Worm (Caenorhabditis elegans): ENCODE results near the gene pygl-1.

pygl-1 gene

DNA sequence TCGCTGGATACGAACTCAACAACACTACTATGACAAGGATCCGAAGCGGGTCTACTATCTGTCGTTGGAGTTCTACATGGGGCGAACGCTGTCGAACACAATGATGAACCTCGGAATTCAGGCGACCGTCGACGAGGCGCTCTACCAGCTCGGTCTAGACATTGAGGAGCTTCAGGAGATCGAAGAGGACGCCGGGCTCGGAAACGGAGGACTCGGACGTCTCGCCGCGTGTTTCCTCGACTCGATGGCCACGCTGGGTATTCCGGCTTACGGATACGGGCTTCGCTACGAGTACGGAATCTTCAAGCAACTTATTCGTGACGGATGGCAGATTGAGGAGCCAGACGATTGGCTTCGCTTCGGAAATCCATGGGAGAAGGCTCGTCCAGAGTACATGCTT lies 2.8 kb downstream of the pygl-1 start:
- no peak for TF ChIP-seq flt-1 (GFP tag; IDR thresholded peaks at IDR 0.05)
- TF ChIP-seq tra-4 (tag; optimal IDR thresholded peaks at IDR 0.05), result no peak
- no peak for TF ChIP-seq aly-1 (tag; optimal IDR thresholded peaks at IDR 0.05)
- no peak for TF ChIP-seq tbx-11 (GFP tag; IDR thresholded peaks at IDR 0.05)
- no peak for TF ChIP-seq B0310.2 (tag; optimal IDR thresholded peaks at IDR 0.05)
- no peak for TF ChIP-seq ets-7 (tag; optimal IDR thresholded peaks at IDR 0.05)
- no peak for TF ChIP-seq ama-1 (optimal IDR thresholded peaks at IDR 0.05)
- TF ChIP-seq pes-1 (GFP tag; IDR thresholded peaks at IDR 0.05), result no peak
- no peak for TF ChIP-seq F13C5.2 (tag; optimal IDR thresholded peaks at IDR 0.05)
- no peak for TF ChIP-seq sea-1 (GFP tag; conservative IDR thresholded peaks at IDR 0.05)
- no peak for TF ChIP-seq ceh-36 (tag; optimal IDR thresholded peaks at IDR 0.05)
- no peak for TF ChIP-seq hmbx-1 (tag; optimal IDR thresholded peaks at IDR 0.05)
- TF ChIP-seq hmg-4 (GFP tag; optimal IDR thresholded peaks at IDR 0.05), result no peak
- no peak for TF ChIP-seq scrt-1 (GFP tag; IDR thresholded peaks at IDR 0.05)
- TF ChIP-seq ceh-13 (GFP tag; optimal IDR thresholded peaks at IDR 0.05), result no peak
- TF ChIP-seq hnd-1 (tag; optimal IDR thresholded peaks at IDR 0.05), result no peak
- TF ChIP-seq tbx-37 (GFP tag; conservative IDR thresholded peaks at IDR 0.05), result no peak

DNA sequence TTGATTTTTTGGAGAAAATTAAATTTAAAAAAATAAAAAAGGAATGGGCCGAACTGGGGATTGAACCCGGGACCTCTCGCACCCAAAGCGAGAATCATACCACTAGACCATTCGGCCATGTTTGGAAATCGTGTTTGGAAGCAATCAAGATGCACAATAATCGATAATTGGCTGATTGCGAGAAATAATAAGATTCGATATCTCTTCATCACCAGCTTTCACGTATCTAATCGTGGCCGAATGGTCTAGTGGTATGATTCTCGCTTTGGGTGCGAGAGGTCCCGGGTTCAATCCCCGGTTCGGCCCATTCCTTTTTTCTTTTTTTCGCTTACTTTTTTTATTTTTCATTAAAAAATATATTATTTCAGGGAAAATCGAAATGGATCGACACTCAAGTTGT lies 3.3 kb downstream of the pygl-1 start:
- 0 out of 2 replicates have a peak, but pooled peaks have one; percentile 9 for TF ChIP-seq pes-1 (GFP tag; IDR thresholded peaks at IDR 0.05)
- TF ChIP-seq ama-1 (optimal IDR thresholded peaks at IDR 0.05), result no peak

DNA sequence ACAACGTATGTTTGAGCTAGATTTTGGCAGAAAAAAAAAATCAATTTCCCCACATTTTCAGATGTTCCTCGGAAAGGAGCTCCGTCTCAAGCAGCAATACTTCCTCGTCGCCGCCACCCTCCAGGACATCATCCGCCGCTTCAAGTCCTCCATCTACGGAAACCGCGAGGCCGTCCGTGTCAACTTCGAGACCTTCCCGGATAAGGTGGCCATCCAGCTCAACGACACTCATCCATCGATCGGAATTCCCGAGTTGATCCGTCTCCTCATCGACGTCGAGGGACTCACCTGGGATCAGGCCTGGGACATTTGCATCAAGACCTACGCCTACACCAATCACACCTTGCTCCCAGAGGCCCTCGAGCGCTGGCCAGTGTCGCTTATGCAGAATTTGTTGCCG lies 3.8 kb downstream of the pygl-1 start:
- no peak for TF ChIP-seq pes-1 (GFP tag; IDR thresholded peaks at IDR 0.05)

DNA sequence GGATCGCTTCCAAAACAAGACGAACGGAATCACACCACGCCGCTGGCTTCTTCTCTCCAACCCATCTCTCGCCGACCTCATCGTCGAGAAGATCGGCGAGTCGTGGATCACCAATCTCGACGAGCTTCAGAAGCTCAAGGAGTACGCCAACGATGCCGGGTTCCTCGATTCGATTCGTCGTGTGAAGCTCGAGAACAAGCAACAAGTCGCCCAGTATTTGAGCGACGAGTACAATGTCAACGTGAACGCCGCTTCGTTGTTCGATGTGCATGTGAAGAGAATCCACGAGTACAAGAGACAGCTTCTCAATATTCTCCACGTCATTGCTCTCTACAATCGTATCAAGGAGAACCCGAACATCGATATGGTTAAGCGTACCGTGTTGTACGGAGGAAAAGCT lies 4.8 kb downstream of the pygl-1 start:
- TF ChIP-seq B0310.2 (tag; optimal IDR thresholded peaks at IDR 0.05) (no peak), ceh-13 (GFP tag; optimal IDR thresholded peaks at IDR 0.05) (no peak), flt-1 (GFP tag; IDR thresholded peaks at IDR 0.05) (no peak), ets-7 (tag; optimal IDR thresholded peaks at IDR 0.05) (no peak), tbx-11 (GFP tag; IDR thresholded peaks at IDR 0.05) (no peak), scrt-1 (GFP tag; IDR thresholded peaks at IDR 0.05) (no peak), ama-1 (optimal IDR thresholded peaks at IDR 0.05) (no peak), aly-1 (tag; optimal IDR thresholded peaks at IDR 0.05) (no peak), sea-1 (GFP tag; conservative IDR thresholded peaks at IDR 0.05) (no peak), hnd-1 (tag; optimal IDR thresholded peaks at IDR 0.05) (no peak), tbx-37 (GFP tag; conservative IDR thresholded peaks at IDR 0.05) (no peak), tra-4 (tag; optimal IDR thresholded peaks at IDR 0.05) (no peak), F13C5.2 (tag; optimal IDR thresholded peaks at IDR 0.05) (no peak), ceh-36 (tag; optimal IDR thresholded peaks at IDR 0.05) (no peak), pes-1 (GFP tag; IDR thresholded peaks at IDR 0.05) (no peak), hmg-4 (GFP tag; optimal IDR thresholded peaks at IDR 0.05) (no peak), hmbx-1 (tag; optimal IDR thresholded peaks at IDR 0.05) (no peak)

DNA sequence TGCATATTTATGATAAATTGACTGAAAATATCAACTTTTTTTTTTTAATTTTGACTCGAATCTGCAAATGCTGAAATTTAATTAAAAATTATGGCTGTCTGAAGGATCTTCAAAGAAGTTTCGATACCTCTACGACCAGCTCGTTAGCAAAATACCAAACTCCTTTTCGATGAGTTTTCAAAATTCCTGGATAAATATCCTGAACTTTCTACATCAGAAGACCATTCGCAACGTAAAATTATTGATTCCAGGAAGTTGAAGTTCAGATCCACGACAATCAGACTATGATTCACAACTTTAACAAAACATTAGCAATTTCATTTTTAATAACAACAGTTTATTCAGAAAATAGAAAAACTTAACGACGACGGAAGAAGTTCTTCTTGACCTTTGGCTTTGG lies 6.2 kb downstream of the pygl-1 start:
- no peak for TF ChIP-seq scrt-1 (GFP tag; IDR thresholded peaks at IDR 0.05)
- no peak for TF ChIP-seq sea-1 (GFP tag; conservative IDR thresholded peaks at IDR 0.05)
- no peak for TF ChIP-seq ceh-36 (tag; optimal IDR thresholded peaks at IDR 0.05)
- no peak for TF ChIP-seq tbx-11 (GFP tag; IDR thresholded peaks at IDR 0.05)
- no peak for TF ChIP-seq tbx-37 (GFP tag; conservative IDR thresholded peaks at IDR 0.05)
- TF ChIP-seq hmg-4 (GFP tag; optimal IDR thresholded peaks at IDR 0.05), result no peak
- TF ChIP-seq ama-1 (optimal IDR thresholded peaks at IDR 0.05), result no peak
- no peak for TF ChIP-seq tra-4 (tag; optimal IDR thresholded peaks at IDR 0.05)
- no peak for TF ChIP-seq pes-1 (GFP tag; IDR thresholded peaks at IDR 0.05)
- no peak for TF ChIP-seq hnd-1 (tag; optimal IDR thresholded peaks at IDR 0.05)
- no peak for TF ChIP-seq ceh-13 (GFP tag; optimal IDR thresholded peaks at IDR 0.05)
- no peak for TF ChIP-seq hmbx-1 (tag; optimal IDR thresholded peaks at IDR 0.05)

DNA sequence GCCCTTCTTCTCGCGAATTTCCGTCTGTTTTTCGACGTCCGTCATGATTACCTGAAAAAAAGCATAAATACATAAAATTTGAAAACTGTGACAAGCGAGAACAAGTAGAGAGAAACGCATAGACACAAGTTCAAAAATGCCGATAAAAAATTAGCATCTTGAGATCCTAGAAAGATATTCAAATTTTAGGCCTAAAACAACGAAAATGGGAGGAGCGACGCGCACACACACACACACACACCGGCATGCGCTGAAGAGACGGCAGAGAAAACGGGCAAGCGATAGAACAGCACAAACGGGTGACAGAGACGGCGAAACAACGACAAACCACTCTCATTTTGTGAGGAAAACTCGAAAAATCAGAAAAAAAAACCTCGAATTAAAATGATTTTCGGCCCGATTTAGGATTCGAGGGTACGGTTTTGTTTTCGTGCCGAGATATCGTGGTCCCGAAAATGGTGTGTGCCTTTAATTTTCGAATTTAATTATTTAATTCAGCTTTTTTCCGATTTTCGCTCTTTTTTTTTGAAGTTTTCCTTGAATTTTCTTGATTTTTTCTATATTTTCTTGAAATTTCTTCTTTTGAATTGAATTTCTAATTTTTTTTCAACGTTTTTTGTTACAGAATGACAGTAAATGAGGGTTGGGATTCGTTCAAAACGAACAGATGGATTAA lies 7.3 kb downstream of the pygl-1 start, which contains the start of the genes rpl-11.1 and T22F3.2:
TSS of gene rpl-11.1 (minus strand) at position 51 of the 676 bp plus-strand sequence.
TSS of gene T22F3.2 (plus strand) at position 626 of the 676 bp plus-strand sequence.
- no peak for TF ChIP-seq hnd-1 (tag; optimal IDR thresholded peaks at IDR 0.05)
- TF ChIP-seq flt-1 (GFP tag; IDR thresholded peaks at IDR 0.05), result no peak
- no peak for TF ChIP-seq aly-1 (tag; optimal IDR thresholded peaks at IDR 0.05)
- peak; percentile 6 for TF ChIP-seq hmg-4 (GFP tag; optimal IDR thresholded peaks at IDR 0.05)

DNA sequence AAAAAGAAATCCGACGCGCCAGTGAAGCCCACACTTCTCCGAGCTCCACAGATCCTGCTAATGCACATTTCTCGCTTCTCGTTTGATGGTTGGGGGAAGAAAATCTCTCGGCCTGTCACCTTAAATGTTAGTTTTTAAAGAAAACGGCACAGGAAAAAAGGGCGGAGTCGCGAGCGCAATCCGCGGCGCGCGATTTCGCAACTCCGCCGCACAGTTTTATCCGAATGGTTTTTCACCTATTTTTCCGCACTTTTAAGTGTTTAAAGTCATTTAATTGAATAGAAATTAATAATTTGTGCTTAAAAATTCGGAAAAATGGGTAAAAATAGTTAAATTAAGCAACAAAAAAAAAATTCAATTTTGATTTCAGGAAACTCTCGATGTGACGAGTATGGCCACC lies 8.8 kb downstream of the pygl-1 start:
- TF ChIP-seq tbx-11 (GFP tag; IDR thresholded peaks at IDR 0.05) (peak; percentile 55; the same call in 1 of the 2 replicates), hnd-1 (tag; optimal IDR thresholded peaks at IDR 0.05) (peak; percentile 28), F13C5.2 (tag; optimal IDR thresholded peaks at IDR 0.05) (peak; percentile 59), ceh-13 (GFP tag; optimal IDR thresholded peaks at IDR 0.05) (no peak), ceh-36 (tag; optimal IDR thresholded peaks at IDR 0.05) (peak; percentile 60), B0310.2 (tag; optimal IDR thresholded peaks at IDR 0.05) (peak; percentile 52), hmg-4 (GFP tag; optimal IDR thresholded peaks at IDR 0.05) (peak; percentile 61), ets-7 (tag; optimal IDR thresholded peaks at IDR 0.05) (no peak), pes-1 (GFP tag; IDR thresholded peaks at IDR 0.05) (peak; percentile 84), tra-4 (tag; optimal IDR thresholded peaks at IDR 0.05) (no peak), sea-1 (GFP tag; conservative IDR thresholded peaks at IDR 0.05) (peak; percentile 68; the same call in 1 of the 2 replicates), scrt-1 (GFP tag; IDR thresholded peaks at IDR 0.05) (peak; percentile 45; the same call in 1 of the 2 replicates), aly-1 (tag; optimal IDR thresholded peaks at IDR 0.05) (no peak)

DNA sequence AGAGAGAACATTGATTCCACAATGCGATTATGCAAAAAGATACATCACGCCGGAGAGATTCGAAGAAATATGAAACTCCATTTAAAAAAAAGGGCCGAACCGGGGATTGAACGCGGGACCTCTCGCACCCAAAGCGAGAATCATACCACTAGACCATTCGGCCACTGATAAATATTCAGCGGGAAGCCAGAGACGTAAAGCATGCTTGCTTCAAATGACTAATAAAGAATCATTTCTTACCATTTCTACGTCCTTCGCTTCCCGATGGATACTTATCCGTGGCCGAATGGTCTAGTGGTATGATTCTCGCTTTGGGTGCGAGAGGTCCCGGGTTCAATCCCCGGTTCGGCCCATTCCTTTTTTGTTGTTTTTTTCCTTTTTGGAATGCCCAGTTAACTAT lies 9.4 kb downstream of the pygl-1 start:
- TF ChIP-seq pes-1 (GFP tag; IDR thresholded peaks at IDR 0.05), result 0 out of 2 replicates have a peak, but pooled peaks have one; percentile 23
- no peak for TF ChIP-seq hmbx-1 (tag; optimal IDR thresholded peaks at IDR 0.05)

Data from whole organism, early embryonic.